Worm (Caenorhabditis elegans) whole organism, L4 larva: ENCODE measurements around the gene tbb-6.

Source experiments
- D1046.2 ChIP-seq: fragments of 200-800 bp; sonication (Bioruptor generic); IDR thresholded peaks from 2 replicates; pipeline ENCODE4 v1.3.6; 2022; ENCODE audit warnings: missing genetic modification characterization, missing compliant biosample characterization
- F44E2.7 ChIP-seq: fragments of 200-800 bp; sonication (Bioruptor generic); IDR thresholded peaks from 2 replicates; pipeline ENCODE4 v2.1.2; 2022; ENCODE audit warnings: missing genetic modification characterization, missing compliant biosample characterization
- T20F7.1 ChIP-seq: fragments of 200-800 bp; sonication (Bioruptor generic); optimal IDR thresholded peaks from 2 replicates; lab custom pipeline; 2018; ENCODE audit warnings: mild to moderate bottlenecking, missing genetic modification characterization, missing compliant biosample characterization
- T26A8.4 ChIP-seq: fragments of 200-800 bp; sonication (Bioruptor generic); IDR thresholded peaks from 2 replicates; pipeline ENCODE4 v1.3.6; 2022; ENCODE audit warnings: missing genetic modification characterization, missing compliant biosample characterization
- Y48G9A.11 ChIP-seq: fragments of 200-800 bp; sonication (Bioruptor generic); IDR thresholded peaks from 2 replicates; pipeline ENCODE4 v1.3.6; 2022; ENCODE audit warnings: missing genetic modification reagents, missing genetic modification characterization, missing compliant biosample characterization
- Y75B8A.6 ChIP-seq: fragments of 200-800 bp; sonication (Bioruptor generic); IDR thresholded peaks from 2 replicates; pipeline ENCODE4 v1.3.6; 2022; ENCODE audit warnings: missing genetic modification reagents, missing genetic modification characterization, missing compliant biosample characterization
- ZK546.5 ChIP-seq, 2 experiments: sonication (generic microtip); optimal IDR thresholded peaks; 2 replicates each; lab custom pipeline; 2017; ENCODE audit warnings: missing biosample characterization in 2 of 2, missing genetic modification characterization in 2 of 2
- ceh-20 ChIP-seq: fragments of 200-800 bp; sonication (Bioruptor generic); IDR thresholded peaks from 2 replicates; pipeline ENCODE4 v1.3.6; 2022; ENCODE audit warnings: missing genetic modification reagents, missing genetic modification characterization, missing compliant biosample characterization
- ceh-28 ChIP-seq: fragments of 150-350 bp; optimal IDR thresholded peaks from 2 replicates; lab custom pipeline; 2014; ENCODE audit warnings: missing biosample characterization, missing genetic modification reagents, missing genetic modification characterization
- ceh-32 ChIP-seq: sonication (generic microtip); optimal IDR thresholded peaks from 2 replicates; lab custom pipeline; 2016; ENCODE audit warnings: mild to moderate bottlenecking, missing genetic modification characterization, missing compliant biosample characterization; ENCODE audit not compliant: poor library complexity
- ceh-62 ChIP-seq: sonication (generic microtip); optimal IDR thresholded peaks from 2 replicates; lab custom pipeline; 2017; ENCODE audit warnings: missing biosample characterization, missing genetic modification characterization
- ces-1 ChIP-seq: fragments of 150-350 bp; sonication (generic microtip); optimal IDR thresholded peaks from 4 replicates; lab custom pipeline; 2014; ENCODE audit warnings: missing biosample characterization, missing genetic modification reagents, missing genetic modification characterization
- ctbp-1 ChIP-seq: fragments of 200-800 bp; sonication (Bioruptor generic); IDR thresholded peaks from 2 replicates; pipeline ENCODE4 v1.3.6; 2022; ENCODE audit warnings: missing genetic modification reagents, missing genetic modification characterization, missing compliant biosample characterization
- daf-12 ChIP-seq: fragments of 150-350 bp; optimal IDR thresholded peaks from 2 replicates; lab custom pipeline; 2014; ENCODE audit warnings: missing biosample characterization, missing genetic modification reagents, missing genetic modification characterization
- dmd-8 ChIP-seq: fragments of 200-800 bp; sonication (Bioruptor generic); IDR thresholded peaks from 2 replicates; pipeline ENCODE4 v1.3.6; 2022; ENCODE audit warnings: missing genetic modification characterization, missing compliant biosample characterization
- duxl-1 ChIP-seq: sonication (generic microtip); optimal IDR thresholded peaks from 2 replicates; lab custom pipeline; 2016; ENCODE audit warnings: mild to moderate bottlenecking, missing genetic modification characterization, moderate library complexity, missing compliant biosample characterization; ENCODE audit not compliant: poor library complexity
- dve-1 ChIP-seq: sonication (generic microtip); optimal IDR thresholded peaks from 2 replicates; lab custom pipeline; 2017; ENCODE audit warnings: antibody characterized with exemption, mild to moderate bottlenecking, missing genetic modification characterization, missing compliant biosample characterization; ENCODE audit not compliant: insufficient read depth
- egl-27 ChIP-seq: sonication (generic microtip); optimal IDR thresholded peaks from 3 replicates; lab custom pipeline; 2017; ENCODE audit warnings: missing biosample characterization, missing genetic modification reagents, missing genetic modification characterization
- egl-43 ChIP-seq: fragments of 200-800 bp; sonication (Bioruptor generic); IDR thresholded peaks from 2 replicates; pipeline ENCODE4 v1.3.6; 2022; ENCODE audit warnings: missing genetic modification reagents, missing genetic modification characterization, missing compliant biosample characterization
- fos-1 ChIP-seq: fragments of 150-350 bp; optimal IDR thresholded peaks from 2 replicates; lab custom pipeline; 2014; ENCODE audit warnings: missing biosample characterization, missing genetic modification characterization
- hif-1 ChIP-seq, 2 experiments: sonication (generic microtip); optimal IDR thresholded peaks; 2 replicates each; lab custom pipeline; 2016 to 2017; ENCODE audit warnings: missing compliant biosample characterization in 2 of 2, missing genetic modification characterization in 2 of 2, missing genetic modification reagents in 2 of 2, missing genotype in 2 of 2, mild to moderate bottlenecking in 1 of 2
- hlh-11 ChIP-seq: fragments of 200-800 bp; sonication (Bioruptor generic); optimal IDR thresholded peaks from 2 replicates; lab custom pipeline; 2018; ENCODE audit warnings: mild to moderate bottlenecking, missing genetic modification characterization, missing compliant biosample characterization
- hlh-30 ChIP-seq: sonication (generic microtip); optimal IDR thresholded peaks from 2 replicates; lab custom pipeline; 2017; ENCODE audit warnings: antibody characterized with exemption, mild to moderate bottlenecking, missing genetic modification characterization, missing compliant biosample characterization; ENCODE audit not compliant: insufficient read depth
- hmg-1.1 ChIP-seq: fragments of 200-800 bp; sonication (Bioruptor generic); IDR thresholded peaks from 2 replicates; pipeline ENCODE4 v1.3.6; 2022; ENCODE audit warnings: missing genetic modification reagents, missing genetic modification characterization, missing compliant biosample characterization
- jun-1 ChIP-seq: fragments of 150-350 bp; optimal IDR thresholded peaks from 2 replicates; lab custom pipeline; 2014; ENCODE audit warnings: missing biosample characterization, missing genetic modification reagents, missing genetic modification characterization
- lin-1 ChIP-seq: fragments of 200-800 bp; sonication (Bioruptor generic); IDR thresholded peaks from 2 replicates; pipeline ENCODE4 v1.3.6; 2022; ENCODE audit warnings: missing genetic modification reagents, missing genetic modification characterization, missing compliant biosample characterization
- lin-13 ChIP-seq: fragments of 150-350 bp; optimal IDR thresholded peaks from 2 replicates; lab custom pipeline; 2014; ENCODE audit warnings: missing biosample characterization, missing genetic modification reagents, missing genetic modification characterization
- lin-15B ChIP-seq: fragments of 150-350 bp; sonication (generic microtip); optimal IDR thresholded peaks from 3 replicates; lab custom pipeline; 2014; ENCODE audit warnings: missing biosample characterization, missing genetic modification characterization
- lin-29 ChIP-seq: fragments of 200-800 bp; sonication (Bioruptor generic); IDR thresholded peaks from 2 replicates; pipeline ENCODE4 v1.3.6; 2022; ENCODE audit warnings: missing genetic modification reagents, missing genetic modification characterization, missing compliant biosample characterization
- lsy-2 ChIP-seq, 2 experiments: fragments of 150-350 bp in 1 of 2; sonication (generic microtip) in 1 of 2; optimal IDR thresholded peaks; 2 replicates each; lab custom pipeline; 2014 to 2017; ENCODE audit warnings: missing biosample characterization in 2 of 2, missing genetic modification characterization in 2 of 2
- madf-5 ChIP-seq, 2 experiments: fragments of 200-800 bp; sonication (Bioruptor generic); IDR thresholded peaks; 2 replicates each; pipeline ENCODE4 v1.3.6; 2022; ENCODE audit warnings: missing compliant biosample characterization in 2 of 2, missing genetic modification characterization in 2 of 2
- mep-1 ChIP-seq: fragments of 150-350 bp; sonication (generic microtip); optimal IDR thresholded peaks from 3 replicates; lab custom pipeline; 2014; ENCODE audit warnings: missing biosample characterization, missing genetic modification characterization
- mxl-2 ChIP-seq: fragments of 200-800 bp; sonication (Bioruptor generic); conservative IDR thresholded peaks from 2 replicates; pipeline ENCODE4 v1.3.6; 2022; ENCODE audit warnings: missing genetic modification reagents, missing genetic modification characterization, missing compliant biosample characterization
- nhr-10 ChIP-seq: fragments of 150-350 bp; optimal IDR thresholded peaks from 2 replicates; lab custom pipeline; 2014; ENCODE audit warnings: missing biosample characterization, missing genetic modification characterization
- nhr-11 ChIP-seq: fragments of 150-350 bp; optimal IDR thresholded peaks from 2 replicates; lab custom pipeline; 2014; ENCODE audit warnings: missing biosample characterization, missing genetic modification characterization
- nhr-42 ChIP-seq: fragments of 200-800 bp; sonication (Bioruptor generic); IDR thresholded peaks from 2 replicates; pipeline ENCODE4 v1.3.6; 2022; ENCODE audit warnings: missing genetic modification characterization, missing compliant biosample characterization
- nhr-6 ChIP-seq: fragments of 150-350 bp; optimal IDR thresholded peaks from 2 replicates; lab custom pipeline; 2014; ENCODE audit warnings: missing biosample characterization, missing genetic modification characterization
- nhr-77 ChIP-seq: fragments of 150-350 bp; optimal IDR thresholded peaks from 2 replicates; lab custom pipeline; 2014; ENCODE audit warnings: missing biosample characterization, missing genetic modification characterization
- php-3 ChIP-seq: fragments of 200-800 bp; sonication (Bioruptor generic); IDR thresholded peaks from 2 replicates; pipeline ENCODE4 v1.3.6; 2022; ENCODE audit warnings: missing genetic modification reagents, missing genetic modification characterization, missing compliant biosample characterization
- pqm-1 ChIP-seq: sonication (generic microtip); optimal IDR thresholded peaks from 2 replicates; lab custom pipeline; 2017; ENCODE audit warnings: missing biosample characterization, missing genetic modification characterization
- saeg-2 ChIP-seq: fragments of 200-800 bp; sonication (Bioruptor generic); IDR thresholded peaks from 2 replicates; pipeline ENCODE4 v1.3.6; 2022; ENCODE audit warnings: missing genetic modification reagents, missing genetic modification characterization, missing compliant biosample characterization
- sdz-12 ChIP-seq: fragments of 200-800 bp; sonication (Bioruptor generic); optimal IDR thresholded peaks from 2 replicates; lab custom pipeline; 2018; ENCODE audit warnings: mild to moderate bottlenecking, missing genetic modification characterization, missing compliant biosample characterization
- set-16 ChIP-seq: fragments of 200-800 bp; sonication (Bioruptor generic); IDR thresholded peaks from 2 replicates; pipeline ENCODE4 v1.3.6; 2022; ENCODE audit warnings: missing genetic modification reagents, missing genetic modification characterization, missing compliant biosample characterization
- snpc-4 ChIP-seq: fragments of 150-350 bp; optimal IDR thresholded peaks from 2 replicates; lab custom pipeline; 2014; ENCODE audit warnings: missing biosample characterization, missing genetic modification characterization
- tag-97 ChIP-seq: fragments of 200-800 bp; sonication (Bioruptor generic); IDR thresholded peaks from 2 replicates; pipeline ENCODE4 v1.3.6; 2022; ENCODE audit warnings: missing genetic modification characterization, missing compliant biosample characterization
- tra-1 ChIP-seq: fragments of 200-800 bp; sonication (Bioruptor generic); IDR thresholded peaks from 2 replicates; pipeline ENCODE4 v1.3.6; 2022; ENCODE audit warnings: missing genetic modification reagents, missing genetic modification characterization, missing compliant biosample characterization
- unc-130 ChIP-seq: sonication (generic microtip); optimal IDR thresholded peaks from 2 replicates; lab custom pipeline; 2016; ENCODE audit warnings: missing genetic modification reagents, missing genetic modification characterization, missing compliant biosample characterization
- unc-62 ChIP-seq, 3 experiments: fragments of 150-350 bp in 1 of 3; sonication (generic microtip); optimal IDR thresholded peaks in 2 of 3; peaks in 1 of 3; 1 replicate in 1 of 3; 2 replicates in 2 of 3; lab custom pipeline; 2014 to 2017; ENCODE audit warnings: missing biosample characterization in 3 of 3, missing genetic modification characterization in 3 of 3, missing genetic modification reagents in 3 of 3, missing genotype in 1 of 3
- zfp-2 ChIP-seq: sonication (generic microtip); optimal IDR thresholded peaks from 2 replicates; lab custom pipeline; 2016; ENCODE audit warnings: mild to moderate bottlenecking, missing genetic modification characterization, missing compliant biosample characterization
- zfp-3 ChIP-seq: fragments of 200-800 bp; sonication (Bioruptor generic); conservative IDR thresholded peaks from 2 replicates; pipeline ENCODE4 v1.3.6; 2022; ENCODE audit warnings: missing genetic modification reagents, missing genetic modification characterization, missing compliant biosample characterization
- zip-2 ChIP-seq: fragments of 150-350 bp; optimal IDR thresholded peaks from 2 replicates; lab custom pipeline; 2014; ENCODE audit warnings: missing biosample characterization, missing genetic modification characterization
- ztf-7 ChIP-seq: fragments of 150-350 bp; optimal IDR thresholded peaks from 2 replicates; lab custom pipeline; 2014; ENCODE audit warnings: missing biosample characterization, missing genetic modification characterization

tbb-6 gene

ce11 chrV:12300166-12300565, 38.8 kb downstream of the tbb-6 start (continued):
- no peak for TF ChIP-seq set-16 (GFP tag; lab: Robert Waterston, UW)
- TF ChIP-seq php-3 (GFP tag; lab: Robert Waterston, UW), result no peak
- TF ChIP-seq unc-62 (GFP tag; optimal IDR thresholded peaks at IDR 0.05 in 1 of 2; lab: Kevin White, UChicago), result peak in 1 of 2 experiments; percentile 95
- no peak for TF ChIP-seq unc-62 (tag; optimal IDR thresholded peaks at IDR 0.05; lab: Kevin White, UChicago)
- peak; percentile 94 for TF ChIP-seq hlh-30 (tag; lab: Kevin White, UChicago)
- no peak for TF ChIP-seq ces-1
- peak; percentile 80 for TF ChIP-seq mep-1 (tag; lab: Kevin White, UChicago)
- TF ChIP-seq nhr-77 (tag; lab: Kevin White, UChicago), result peak; percentile 32
- TF ChIP-seq saeg-2 (GFP tag; lab: Robert Waterston, UW), result no peak
- TF ChIP-seq jun-1 (tag; lab: Kevin White, UChicago), result peak; percentile 49
- TF ChIP-seq duxl-1 (tag; lab: Kevin White, UChicago), result no peak
- no peak for TF ChIP-seq zip-2 (tag; lab: Kevin White, UChicago)
- TF ChIP-seq daf-12 (tag; lab: Kevin White, UChicago), result no peak
- no peak for TF ChIP-seq zfp-3
- TF ChIP-seq tag-97 (GFP tag; lab: Robert Waterston, UW), result no peak
- TF ChIP-seq zfp-2 (tag; lab: Kevin White, UChicago), result no peak
- TF ChIP-seq fos-1 (tag; lab: Kevin White, UChicago), result no peak
- no peak for TF ChIP-seq lin-15B (tag; lab: Kevin White, UChicago)
- no peak for TF ChIP-seq dmd-8
- TF ChIP-seq Y48G9A.11 (GFP tag; lab: Robert Waterston, UW), result no peak
- no peak for TF ChIP-seq lin-29 (GFP tag; lab: Robert Waterston, UW)
- TF ChIP-seq dve-1 (tag; lab: Kevin White, UChicago), result peak; percentile 87
- no peak for TF ChIP-seq nhr-10 (tag; lab: Kevin White, UChicago)
- no peak for TF ChIP-seq ztf-7 (tag; lab: Kevin White, UChicago)
- peak; percentile 48; the same call in 1 of the 2 replicates for TF ChIP-seq ceh-20 (GFP tag; lab: Robert Waterston, UW)
- no peak for TF ChIP-seq mxl-2 (GFP tag; lab: Robert Waterston, UW)
- no peak for TF ChIP-seq snpc-4
- no peak for TF ChIP-seq madf-5 (GFP tag; IDR thresholded peaks at IDR 0.05; lab: Robert Waterston, UW)
- TF ChIP-seq unc-130 (GFP tag; lab: Kevin White, UChicago), result no peak
- no peak for TF ChIP-seq T26A8.4 (GFP tag; lab: Robert Waterston, UW)
- no peak for TF ChIP-seq ctbp-1
- TF ChIP-seq hlh-11 (tag; lab: Kevin White, UChicago), result peak; percentile 84
- no peak for TF ChIP-seq lin-1 (GFP tag; lab: Robert Waterston, UW)
- peak; percentile 52 to 77 for TF ChIP-seq lsy-2 (tag; optimal IDR thresholded peaks at IDR 0.05; lab: Kevin White, UChicago)
- peak; percentile 67 for TF ChIP-seq hmg-1.1
- TF ChIP-seq D1046.2, result no peak
- no peak for TF ChIP-seq ceh-62
- no peak for TF ChIP-seq ZK546.5 (tag; optimal IDR thresholded peaks at IDR 0.05; lab: Kevin White, UChicago)
- TF ChIP-seq pqm-1, result peak; percentile 32
- TF ChIP-seq lin-13 (GFP tag; lab: Kevin White, UChicago), result no peak
- TF ChIP-seq Y75B8A.6, result no peak
- TF ChIP-seq sdz-12 (GFP tag; lab: Kevin White, UChicago), result no peak
- TF ChIP-seq tra-1 (GFP tag; lab: Robert Waterston, UW), result peak; percentile 42; the same call in 1 of the 2 replicates
- TF ChIP-seq T20F7.1, result no peak
- TF ChIP-seq egl-27, result no peak
- no peak for TF ChIP-seq ceh-32 (tag; lab: Kevin White, UChicago)
- TF ChIP-seq ceh-28, result no peak
- no peak for TF ChIP-seq nhr-11
- TF ChIP-seq nhr-42 (GFP tag; lab: Robert Waterston, UW), result no peak
- no peak for TF ChIP-seq F44E2.7 (GFP tag; lab: Robert Waterston, UW)
- TF ChIP-seq nhr-6 (tag; lab: Kevin White, UChicago), result peak; percentile 98
- TF ChIP-seq egl-43 (GFP tag; lab: Robert Waterston, UW), result no peak
- TF ChIP-seq hif-1 (tag; optimal IDR thresholded peaks at IDR 0.05; lab: Kevin White, UChicago), result no peak
